Worm (Caenorhabditis elegans) whole organism, L2 larva: ENCODE results near the gene gcy-11.

Experiments
- C34F6.9 ChIP-seq: fragments of 150-350 bp; optimal IDR thresholded peaks from 2 replicates; lab custom pipeline; 2014; ENCODE audit warnings: missing biosample characterization, missing genetic modification characterization
- F13H6.1 ChIP-seq: sonication (generic microtip); optimal IDR thresholded peaks from 2 replicates; lab custom pipeline; 2016; ENCODE audit warnings: missing genetic modification characterization, missing compliant biosample characterization
- R02D3.7 ChIP-seq: fragments of 150-350 bp; optimal IDR thresholded peaks from 2 replicates; lab custom pipeline; 2014; ENCODE audit warnings: missing biosample characterization, missing genetic modification characterization
- Y55F3AM.14 ChIP-seq: fragments of 200-800 bp; sonication (Bioruptor generic); optimal IDR thresholded peaks from 2 replicates; lab custom pipeline; 2018; ENCODE audit warnings: mild to moderate bottlenecking, missing genetic modification characterization, missing compliant biosample characterization
- ZK546.5 ChIP-seq: sonication (generic microtip); optimal IDR thresholded peaks from 2 replicates; lab custom pipeline; 2017; ENCODE audit warnings: missing biosample characterization, missing genetic modification characterization
- alr-1 ChIP-seq: fragments of 150-350 bp; optimal IDR thresholded peaks from 2 replicates; lab custom pipeline; 2014; ENCODE audit warnings: missing biosample characterization, missing genetic modification characterization
- aly-2 ChIP-seq: fragments of 150-350 bp; optimal IDR thresholded peaks from 2 replicates; lab custom pipeline; 2014; ENCODE audit warnings: missing biosample characterization, missing genetic modification characterization
- ama-1 ChIP-seq: fragments of 150-350 bp; optimal IDR thresholded peaks from 2 replicates; lab custom pipeline; 2018; ENCODE audit warnings: inconsistent platforms
- blmp-1 ChIP-seq: sonication (generic microtip); optimal IDR thresholded peaks from 2 replicates; lab custom pipeline; 2017; ENCODE audit warnings: missing genetic modification characterization, mild to moderate bottlenecking, missing compliant biosample characterization, antibody characterized with exemption, moderate library complexity; ENCODE audit not compliant: insufficient read depth
- ceh-82 ChIP-seq: fragments of 150-350 bp; optimal IDR thresholded peaks from 2 replicates; lab custom pipeline; 2014; ENCODE audit warnings: missing biosample characterization, missing genetic modification characterization
- crh-2 ChIP-seq: sonication (generic microtip); optimal IDR thresholded peaks from 2 replicates; lab custom pipeline; 2017; ENCODE audit warnings: missing biosample characterization, missing genetic modification characterization
- dmd-4 ChIP-seq: sonication (generic microtip); optimal IDR thresholded peaks from 2 replicates; lab custom pipeline; 2017; ENCODE audit warnings: missing biosample characterization, missing genetic modification characterization
- egl-27 ChIP-seq: sonication (generic microtip); optimal IDR thresholded peaks from 3 replicates; lab custom pipeline; 2017; ENCODE audit warnings: missing biosample characterization, missing genetic modification reagents, missing genetic modification characterization
- elt-1 ChIP-seq: fragments of 150-350 bp; optimal IDR thresholded peaks from 2 replicates; lab custom pipeline; 2014; ENCODE audit warnings: missing biosample characterization, missing genetic modification characterization
- elt-3 ChIP-seq: sonication (generic microtip); optimal IDR thresholded peaks from 2 replicates; lab custom pipeline; 2017; ENCODE audit warnings: missing biosample characterization, missing genetic modification characterization
- fos-1 ChIP-seq: fragments of 150-350 bp; optimal IDR thresholded peaks from 2 replicates; lab custom pipeline; 2014; ENCODE audit warnings: missing biosample characterization, missing genetic modification characterization
- gmeb-1 ChIP-seq: fragments of 150-350 bp; optimal IDR thresholded peaks from 2 replicates; lab custom pipeline; 2014; ENCODE audit warnings: missing biosample characterization, missing genetic modification characterization
- lin-11 ChIP-seq: fragments of 150-350 bp; sonication (generic microtip); optimal IDR thresholded peaks from 2 replicates; lab custom pipeline; 2014; ENCODE audit warnings: missing biosample characterization, missing genetic modification characterization, inconsistent platforms, mixed read lengths
- lin-13 ChIP-seq: fragments of 150-350 bp; optimal IDR thresholded peaks from 2 replicates; lab custom pipeline; 2014; ENCODE audit warnings: missing biosample characterization, missing genetic modification reagents, missing genetic modification characterization
- lin-39 ChIP-seq: fragments of 150-350 bp; optimal IDR thresholded peaks from 2 replicates; lab custom pipeline; 2014; ENCODE audit warnings: missing biosample characterization, missing genetic modification reagents, missing genetic modification characterization
- lsy-2 ChIP-seq, 2 experiments: fragments of 150-350 bp in 1 of 2; sonication (generic microtip) in 1 of 2; optimal IDR thresholded peaks; 2 replicates each; lab custom pipeline; 2014 to 2017; ENCODE audit warnings: missing biosample characterization in 2 of 2, missing genetic modification characterization in 2 of 2
- mab-5 ChIP-seq: fragments of 150-350 bp; optimal IDR thresholded peaks from 2 replicates; lab custom pipeline; 2014; ENCODE audit warnings: missing biosample characterization, missing genetic modification characterization
- mdl-1 ChIP-seq, 2 experiments: fragments of 150-350 bp in 1 of 2; sonication (generic microtip) in 1 of 2; optimal IDR thresholded peaks; 2 replicates each; lab custom pipeline; 2017; ENCODE audit warnings: missing biosample characterization in 2 of 2, missing genetic modification characterization in 2 of 2
- nhr-11 ChIP-seq: fragments of 150-350 bp; optimal IDR thresholded peaks from 2 replicates; lab custom pipeline; 2014; ENCODE audit warnings: missing biosample characterization, missing genetic modification characterization
- nhr-129 ChIP-seq: fragments of 150-350 bp; optimal IDR thresholded peaks from 2 replicates; lab custom pipeline; 2014; ENCODE audit warnings: missing biosample characterization, missing genetic modification characterization
- nhr-21 ChIP-seq: fragments of 150-350 bp; optimal IDR thresholded peaks from 2 replicates; lab custom pipeline; 2014; ENCODE audit warnings: missing biosample characterization, missing genetic modification characterization
- nhr-237 ChIP-seq: fragments of 150-350 bp; optimal IDR thresholded peaks from 2 replicates; lab custom pipeline; 2014; ENCODE audit warnings: missing biosample characterization, missing genetic modification characterization
- nhr-25 ChIP-seq: fragments of 150-350 bp; sonication (generic microtip); optimal IDR thresholded peaks from 3 replicates; lab custom pipeline; 2014; ENCODE audit warnings: missing biosample characterization, missing genetic modification characterization
- nhr-6 ChIP-seq: fragments of 150-350 bp; optimal IDR thresholded peaks from 2 replicates; lab custom pipeline; 2014; ENCODE audit warnings: missing biosample characterization, missing genetic modification characterization
- sem-4 ChIP-seq: fragments of 150-350 bp; optimal IDR thresholded peaks from 2 replicates; lab custom pipeline; 2014; ENCODE audit warnings: missing biosample characterization, missing genetic modification reagents, missing genetic modification characterization
- sma-3 ChIP-seq: sonication (generic microtip); optimal IDR thresholded peaks from 2 replicates; lab custom pipeline; 2016; ENCODE audit warnings: missing genetic modification reagents, missing genetic modification characterization, missing compliant biosample characterization
- sma-9 ChIP-seq, 2 experiments: fragments of 150-350 bp in 1 of 2; sonication (generic microtip) in 1 of 2; optimal IDR thresholded peaks; 2 replicates each; lab custom pipeline; 2014 to 2016; ENCODE audit warnings: missing genetic modification characterization in 2 of 2, mild to moderate bottlenecking in 1 of 2, missing biosample characterization in 1 of 2, missing compliant biosample characterization in 1 of 2, missing genetic modification reagents in 1 of 2, moderate library complexity in 1 of 2
- snpc-4 ChIP-seq: fragments of 150-350 bp; optimal IDR thresholded peaks from 2 replicates; lab custom pipeline; 2014; ENCODE audit warnings: missing biosample characterization, missing genetic modification characterization
- unc-55 ChIP-seq: fragments of 150-350 bp; sonication (generic microtip); optimal IDR thresholded peaks from 3 replicates; lab custom pipeline; 2014; ENCODE audit warnings: missing biosample characterization, missing genetic modification reagents, missing genetic modification characterization
- unc-62 ChIP-seq: fragments of 150-350 bp; optimal IDR thresholded peaks from 2 replicates; lab custom pipeline; 2014; ENCODE audit warnings: missing biosample characterization, missing genetic modification reagents, missing genetic modification characterization
- ztf-11 ChIP-seq: sonication (generic microtip); optimal IDR thresholded peaks from 2 replicates; lab custom pipeline; 2017; ENCODE audit warnings: missing biosample characterization, missing genetic modification characterization
- ztf-4 ChIP-seq: fragments of 150-350 bp; optimal IDR thresholded peaks from 2 replicates; lab custom pipeline; 2014; ENCODE audit warnings: missing biosample characterization, missing genetic modification characterization

Gene gcy-11

ce11 chrX:17064820-17065219 lies 9.4 kb upstream of the gcy-11 start (continued):
- TF ChIP-seq ceh-82 (tag; lab: Kevin White, UChicago), result no peak
- TF ChIP-seq snpc-4, result no peak
- TF ChIP-seq dmd-4 (tag; lab: Kevin White, UChicago), result no peak

ce11 chrX:17063749-17064252 lies 8.4 kb upstream of the gcy-11 start:
- TF ChIP-seq lin-11 (tag; lab: Kevin White, UChicago), result no peak
- TF ChIP-seq aly-2 (tag; lab: Kevin White, UChicago), result no peak
- peak; percentile 53 to 81 for TF ChIP-seq mdl-1 (tag; optimal IDR thresholded peaks at IDR 0.05; lab: Kevin White, UChicago)
- TF ChIP-seq unc-55, result no peak
- peak; percentile 95 for TF ChIP-seq sma-9 (GFP tag; optimal IDR thresholded peaks at IDR 0.05; lab: Kevin White, UChicago)
- no peak for TF ChIP-seq sma-9 (tag; optimal IDR thresholded peaks at IDR 0.05; lab: Kevin White, UChicago)
- TF ChIP-seq F13H6.1 (tag; lab: Kevin White, UChicago), result peak; percentile 59
- TF ChIP-seq nhr-129 (tag; lab: Kevin White, UChicago), result peak; percentile 64
- no peak for TF ChIP-seq lin-13 (GFP tag; lab: Kevin White, UChicago)
- peak; percentile 72 for TF ChIP-seq crh-2 (tag; lab: Kevin White, UChicago)
- no peak for TF ChIP-seq nhr-11 (tag; lab: Kevin White, UChicago)
- TF ChIP-seq nhr-6 (tag; lab: Kevin White, UChicago), result no peak
- TF ChIP-seq blmp-1 (tag; lab: Kevin White, UChicago), result peak; percentile 40
- peak; percentile 82 for TF ChIP-seq sma-3
- peak; percentile 33 for TF ChIP-seq nhr-25
- peak; percentile 6 for TF ChIP-seq egl-27 (tag; lab: Kevin White, UChicago)
- TF ChIP-seq ztf-4, result no peak
- TF ChIP-seq unc-62, result no peak
- TF ChIP-seq ZK546.5, result no peak
- peak; percentile 47 for TF ChIP-seq gmeb-1 (tag; lab: Kevin White, UChicago)
- TF ChIP-seq fos-1, result peak; percentile 82
- peak; percentile 75 for TF ChIP-seq nhr-21 (tag; lab: Kevin White, UChicago)
- TF ChIP-seq elt-3 (tag; lab: Kevin White, UChicago), result no peak
- peak in 1 of 2 experiments; percentile 58 for TF ChIP-seq lsy-2 (tag; optimal IDR thresholded peaks at IDR 0.05; lab: Kevin White, UChicago)
- peak; percentile 19 for TF ChIP-seq C34F6.9 (tag; lab: Kevin White, UChicago)
- TF ChIP-seq mab-5 (tag; lab: Kevin White, UChicago), result no peak
- no peak for TF ChIP-seq elt-1 (tag; lab: Kevin White, UChicago)

- TF ChIP-seq crh-2 (tag; lab: Kevin White, UChicago) (peak; percentile 3), nhr-129 (tag; lab: Kevin White, UChicago) (peak; percentile 54), blmp-1 (tag; lab: Kevin White, UChicago) (peak; percentile 71), sma-3 (peak; percentile 8), ztf-11 (tag; lab: Kevin White, UChicago) (no peak), R02D3.7 (tag; lab: Kevin White, UChicago) (no peak), alr-1 (tag; lab: Kevin White, UChicago) (no peak), nhr-21 (tag; lab: Kevin White, UChicago) (peak; percentile 22), elt-1 (tag; lab: Kevin White, UChicago) (no peak), lin-11 (tag; lab: Kevin White, UChicago) (no peak), nhr-237 (no peak), ama-1 (lab: Kevin White, UChicago) (peak; percentile 6), sma-9 (GFP tag; optimal IDR thresholded peaks at IDR 0.05; lab: Kevin White, UChicago) (peak; percentile 57), sma-9 (tag; optimal IDR thresholded peaks at IDR 0.05; lab: Kevin White, UChicago) (no peak)
These were observed 6.8 kb upstream of the gcy-11 start for ce11 chrX:17062165-17062564.

ce11 chrX:17059760-17060159 lies 4.4 kb upstream of the gcy-11 start:
- TF ChIP-seq C34F6.9 (tag; lab: Kevin White, UChicago), result no peak
- TF ChIP-seq sem-4 (tag; lab: Kevin White, UChicago), result no peak
- TF ChIP-seq sma-3, result no peak
- no peak for TF ChIP-seq alr-1 (tag; lab: Kevin White, UChicago)
- TF ChIP-seq Y55F3AM.14 (GFP tag; lab: Kevin White, UChicago), result no peak
- TF ChIP-seq lin-39 (tag; lab: Kevin White, UChicago), result no peak
- TF ChIP-seq, all 48 proteins: peak for 0
